Fruit fly (Drosophila melanogaster) whole organism, wandering third instar larva: ENCODE data around the gene CG17159.

Source experiments
- Abd-B ChIP-seq: fragments of >200 bp; optimal IDR thresholded peaks from 2 replicates; lab custom pipeline; 2017; ENCODE audit warnings: missing biosample characterization, missing genetic modification characterization
- CG9705 ChIP-seq: fragments of 200-800 bp; sonication (Bioruptor generic); optimal IDR thresholded peaks from 2 replicates; lab custom pipeline; 2018; ENCODE audit warnings: missing biosample characterization, mild to moderate bottlenecking, missing genetic modification characterization
- Dfd ChIP-seq: fragments of >200 bp; optimal IDR thresholded peaks from 2 replicates; lab custom pipeline; 2017; ENCODE audit warnings: missing biosample characterization, missing genetic modification characterization
- Dif ChIP-seq: fragments of 200-275, 200-300 bp; sonication (Bioruptor generic); optimal IDR thresholded peaks from 2 replicates; lab custom pipeline; 2018; ENCODE audit warnings: missing biosample characterization, missing genetic modification characterization; ENCODE audit not compliant: partially characterized antibody
- Hr78 ChIP-seq: fragments of >200 bp; optimal IDR thresholded peaks from 2 replicates; lab custom pipeline; 2017; ENCODE audit warnings: missing biosample characterization, missing genetic modification characterization
- Mio ChIP-seq: sonication (Bioruptor generic); optimal IDR thresholded peaks from 2 replicates; lab custom pipeline; 2016; ENCODE audit warnings: missing biosample characterization, missing genetic modification characterization
- N ChIP-seq: fragments of >200 bp; optimal IDR thresholded peaks from 2 replicates; lab custom pipeline; 2018; ENCODE audit warnings: missing biosample characterization, missing external identifiers, missing genetic modification characterization
- OdsH ChIP-seq: fragments of 200-800 bp; sonication (Bioruptor generic); optimal IDR thresholded peaks from 2 replicates; lab custom pipeline; 2016; ENCODE audit warnings: missing biosample characterization, mild to moderate bottlenecking, missing genetic modification characterization
- Sp1 ChIP-seq: fragments of 200-800 bp; sonication (Bioruptor generic); optimal IDR thresholded peaks from 3 replicates; lab custom pipeline; 2019; ENCODE audit warnings: missing biosample characterization, mild to moderate bottlenecking, missing genetic modification characterization, moderate library complexity
- Vsx2 ChIP-seq: fragments of 200-300, 225-300 bp; sonication (Bioruptor generic); optimal IDR thresholded peaks from 2 replicates; lab custom pipeline; 2018; ENCODE audit warnings: missing biosample characterization, missing genetic modification characterization; ENCODE audit not compliant: partially characterized antibody
- br ChIP-seq: fragments of 200-800 bp; sonication (Bioruptor generic); optimal IDR thresholded peaks from 2 replicates; lab custom pipeline; 2016; ENCODE audit warnings: missing biosample characterization, missing genetic modification characterization
- dmrt93B ChIP-seq: fragments of 200-800 bp; sonication (Bioruptor generic); optimal IDR thresholded peaks from 2 replicates; lab custom pipeline; 2018; ENCODE audit warnings: missing biosample characterization, mild to moderate bottlenecking, missing genetic modification characterization
- foxo ChIP-seq, 2 experiments: fragments of 200-800 bp; sonication (Bioruptor generic); optimal IDR thresholded peaks; 2 replicates in 1 of 2; 3 replicates in 1 of 2; lab custom pipeline; 2016 to 2017; ENCODE audit warnings: missing biosample characterization in 2 of 2, missing genetic modification characterization in 2 of 2
- rgr ChIP-seq: fragments of 200-800 bp; sonication (Bioruptor generic); optimal IDR thresholded peaks from 3 replicates; lab custom pipeline; 2016; ENCODE audit warnings: missing biosample characterization, mild to moderate bottlenecking, missing genetic modification characterization
- sv ChIP-seq: fragments of 200-800 bp; sonication (Bioruptor generic); optimal IDR thresholded peaks from 3 replicates; lab custom pipeline; 2016; ENCODE audit warnings: missing biosample characterization, missing genetic modification characterization
- usp ChIP-seq: fragments of >200 bp; optimal IDR thresholded peaks from 2 replicates; lab custom pipeline; 2017; ENCODE audit warnings: missing biosample characterization, missing genetic modification characterization
- woc ChIP-seq: sonication (Bioruptor generic); optimal IDR thresholded peaks from 2 replicates; lab custom pipeline; 2016; ENCODE audit warnings: missing biosample characterization, mild to moderate bottlenecking, missing genetic modification characterization

Gene CG17159

dm6 chrX:23035766-23036165 lies 56.7 kb downstream of the CG17159 start, which contains the start of gene CG12061:
Gene CG12061, plus strand, starts transcription at chrX:23036066.
- no peak for TF ChIP-seq OdsH (GFP tag; lab: Kevin White, UChicago)
- no peak for TF ChIP-seq Dfd
- TF ChIP-seq dmrt93B (GFP tag; lab: Kevin White, UChicago): no peak
- no peak for TF ChIP-seq Dif (GFP tag; lab: Kevin White, UChicago)
- TF ChIP-seq CG9705 (GFP tag; lab: Kevin White, UChicago): no peak
- TF ChIP-seq Vsx2 (GFP tag; lab: Kevin White, UChicago): no peak
- no peak for TF ChIP-seq rgr
- TF ChIP-seq N (GFP tag; lab: Kevin White, UChicago): no peak
- TF ChIP-seq woc (GFP tag; lab: Kevin White, UChicago): no peak
- TF ChIP-seq foxo (GFP tag; optimal IDR thresholded peaks at IDR 0.05; lab: Kevin White, UChicago): no peak
- no peak for TF ChIP-seq br
- TF ChIP-seq Hr78 (GFP tag; lab: Kevin White, UChicago): no peak
- no peak for TF ChIP-seq Sp1 (GFP tag; lab: Kevin White, UChicago)
- no peak for TF ChIP-seq usp (GFP tag; lab: Kevin White, UChicago)
- TF ChIP-seq sv (GFP tag; lab: Kevin White, UChicago): no peak
- TF ChIP-seq Abd-B (GFP tag; lab: Kevin White, UChicago): no peak
- TF ChIP-seq Mio (GFP tag; lab: Kevin White, UChicago): no peak
